Fruit fly (Drosophila melanogaster) whole organism, embryonic: ENCODE data around the gene CG6136.

Experiments used
- B-H2 ChIP-seq: fragments of 200-800 bp; sonication (Bioruptor generic); optimal IDR thresholded peaks from 2 replicates; lab custom pipeline; 2018; ENCODE audit warnings: missing biosample characterization, mild to moderate bottlenecking, missing genetic modification characterization
- CG10267 ChIP-seq: fragments of 200-800 bp; sonication (Bioruptor generic); optimal IDR thresholded peaks from 2 replicates; lab custom pipeline; 2018; ENCODE audit warnings: missing biosample characterization, mild to moderate bottlenecking, missing genetic modification characterization, moderate library complexity
- CG10431 ChIP-seq: fragments of 200-800 bp; sonication (Bioruptor generic); optimal IDR thresholded peaks from 3 replicates; lab custom pipeline; 2018; ENCODE audit warnings: missing biosample characterization, mild to moderate bottlenecking, missing genetic modification characterization
- CG11560 ChIP-seq: fragments of 200-800 bp; sonication (Bioruptor generic); IDR thresholded peaks from 3 replicates; pipeline ENCODE4 v1.3.6; 2022; ENCODE audit warnings: missing biosample characterization, missing genetic modification characterization
- CG12219 ChIP-seq: fragments of 200-800 bp; sonication (Bioruptor generic); optimal IDR thresholded peaks from 3 replicates; lab custom pipeline; 2018; ENCODE audit warnings: missing biosample characterization, mild to moderate bottlenecking, missing genetic modification characterization
- CG12299 ChIP-seq: fragments of 200-800 bp; sonication (Bioruptor generic); optimal IDR thresholded peaks from 2 replicates; lab custom pipeline; 2018; ENCODE audit warnings: missing biosample characterization, mild to moderate bottlenecking, missing genetic modification characterization
- CG12744 ChIP-seq: fragments of 200-800 bp; sonication (Bioruptor generic); optimal IDR thresholded peaks from 2 replicates; lab custom pipeline; 2016; ENCODE audit warnings: missing biosample characterization, missing genetic modification characterization
- CG13296 ChIP-seq: fragments of 200-800 bp; sonication (Bioruptor generic); optimal IDR thresholded peaks from 3 replicates; lab custom pipeline; 2018; ENCODE audit warnings: missing biosample characterization, mild to moderate bottlenecking, missing genetic modification characterization
- CG14441 ChIP-seq: fragments of 200-800 bp; sonication (Bioruptor generic); IDR thresholded peaks from 2 replicates; pipeline ENCODE4 v1.3.6; 2022; ENCODE audit warnings: missing biosample characterization, missing genetic modification characterization
- CG1603 ChIP-seq: fragments of 200-800 bp; sonication (Bioruptor generic); optimal IDR thresholded peaks from 2 replicates; lab custom pipeline; 2019; ENCODE audit warnings: missing biosample characterization, mild to moderate bottlenecking, missing genetic modification characterization, moderate library complexity
- CG31365 ChIP-seq: fragments of 200-800 bp; sonication (Bioruptor generic); optimal IDR thresholded peaks from 2 replicates; lab custom pipeline; 2018; ENCODE audit warnings: missing biosample characterization, mild to moderate bottlenecking, missing genetic modification characterization
- CG32772 ChIP-seq: fragments of 200-800 bp; sonication (Bioruptor generic); IDR thresholded peaks from 2 replicates; pipeline ENCODE4 v1.3.6; 2022; ENCODE audit warnings: missing biosample characterization, missing genetic modification characterization
- CG33557 ChIP-seq: fragments of 200-800 bp; sonication (Bioruptor generic); optimal IDR thresholded peaks from 2 replicates; lab custom pipeline; 2019; ENCODE audit warnings: missing biosample characterization, mild to moderate bottlenecking, missing genetic modification characterization, moderate library complexity
- CG43689 ChIP-seq: fragments of 200-800 bp; sonication (Bioruptor generic); IDR thresholded peaks from 2 replicates; pipeline ENCODE4 v1.3.6; 2022; ENCODE audit warnings: missing biosample characterization, missing genetic modification characterization
- CG7271 ChIP-seq: fragments of 200-800 bp; sonication (Bioruptor generic); optimal IDR thresholded peaks from 2 replicates; lab custom pipeline; 2018; ENCODE audit warnings: missing biosample characterization, mild to moderate bottlenecking, missing genetic modification characterization, moderate library complexity
- CG9437 ChIP-seq: fragments of 200-800 bp; sonication (Bioruptor generic); optimal IDR thresholded peaks from 2 replicates; lab custom pipeline; 2018; ENCODE audit warnings: missing biosample characterization, mild to moderate bottlenecking, missing genetic modification characterization
- CG9932 ChIP-seq: fragments of 200-800 bp; sonication (Bioruptor generic); IDR thresholded peaks from 2 replicates; pipeline ENCODE4 v1.3.6; 2022; ENCODE audit warnings: missing biosample characterization, missing genetic modification characterization
- Camta ChIP-seq: fragments of 200-800 bp; sonication (Bioruptor generic); optimal IDR thresholded peaks from 2 replicates; lab custom pipeline; 2016; ENCODE audit warnings: missing biosample characterization, missing genetic modification characterization
- CoRest ChIP-seq: fragments of 200-800 bp; sonication (Bioruptor generic); optimal IDR thresholded peaks from 3 replicates; lab custom pipeline; 2018; ENCODE audit warnings: missing biosample characterization, mild to moderate bottlenecking, missing genetic modification characterization, moderate library complexity
- D ChIP-seq, 2 experiments: fragments of 200-800 bp in 1 of 2; fragments of >200 bp in 1 of 2; sonication (Bioruptor generic) in 1 of 2; optimal IDR thresholded peaks; 2 replicates in 1 of 2; 3 replicates in 1 of 2; lab custom pipeline; 2017; ENCODE audit warnings: mild to moderate bottlenecking in 1 of 2, missing biosample characterization in 1 of 2, missing genetic modification characterization in 1 of 2, missing genetic modification reagents in 1 of 2
- Dip2 ChIP-seq: fragments of 200-800 bp; sonication (Bioruptor generic); IDR thresholded peaks from 2 replicates; pipeline ENCODE4 v1.3.6; 2022; ENCODE audit warnings: missing biosample characterization, missing genetic modification characterization
- Hmx ChIP-seq: fragments of 200-800 bp; sonication (Bioruptor generic); optimal IDR thresholded peaks from 2 replicates; lab custom pipeline; 2016; ENCODE audit warnings: missing biosample characterization, missing genetic modification characterization
- NFAT ChIP-seq: fragments of 200-800 bp; sonication (Bioruptor generic); IDR thresholded peaks from 2 replicates; pipeline ENCODE4 v1.3.6; 2022; ENCODE audit warnings: missing biosample characterization, missing genetic modification characterization
- Six4 ChIP-seq: fragments of 200-800 bp; sonication (Bioruptor generic); optimal IDR thresholded peaks from 2 replicates; lab custom pipeline; 2016; ENCODE audit warnings: missing biosample characterization, missing genetic modification characterization
- Sox102F ChIP-seq: fragments of 200-800 bp; sonication (Bioruptor generic); optimal IDR thresholded peaks from 2 replicates; lab custom pipeline; 2018; ENCODE audit warnings: missing biosample characterization, mild to moderate bottlenecking, missing genetic modification characterization, moderate library complexity
- Vsx1 ChIP-seq: fragments of 200-800 bp; sonication (Bioruptor generic); optimal IDR thresholded peaks from 2 replicates; lab custom pipeline; 2017; ENCODE audit warnings: missing biosample characterization, mild to moderate bottlenecking, missing genetic modification characterization, missing genetic modification reagents
- YL-1 ChIP-seq: fragments of 200-800 bp; sonication (Bioruptor generic); optimal IDR thresholded peaks from 3 replicates; lab custom pipeline; 2017; ENCODE audit warnings: missing biosample characterization, mild to moderate bottlenecking, missing genetic modification characterization
- ap ChIP-seq: fragments of 200-800 bp; sonication (Bioruptor generic); IDR thresholded peaks from 2 replicates; pipeline ENCODE4 v1.3.6; 2022; ENCODE audit warnings: missing biosample characterization, missing genetic modification characterization
- bbx ChIP-seq: fragments of 200-800 bp; sonication (Bioruptor generic); IDR thresholded peaks from 2 replicates; pipeline ENCODE4 v1.3.6; 2022; ENCODE audit warnings: missing biosample characterization, missing genetic modification characterization; ENCODE audit not compliant: partially characterized antibody
- bsh ChIP-seq, 2 experiments: fragments of 200-800 bp; sonication (Bioruptor generic); optimal IDR thresholded peaks; 2 replicates each; lab custom pipeline; 2017 to 2018; ENCODE audit warnings: mild to moderate bottlenecking in 2 of 2, missing biosample characterization in 2 of 2, missing genetic modification characterization in 2 of 2, moderate library complexity in 1 of 2
- cato ChIP-seq: fragments of 200-800 bp; sonication (Bioruptor generic); optimal IDR thresholded peaks from 2 replicates; lab custom pipeline; 2016; ENCODE audit warnings: missing biosample characterization, missing genetic modification characterization, borderline replicate concordance
- crc ChIP-seq: fragments of 200-800 bp; sonication (Bioruptor generic); optimal IDR thresholded peaks from 2 replicates; lab custom pipeline; 2016; ENCODE audit warnings: missing biosample characterization, missing genetic modification characterization
- crp ChIP-seq, 2 experiments: fragments of 200-800 bp; sonication (Bioruptor generic); optimal IDR thresholded peaks; 2 replicates in 1 of 2; 3 replicates in 1 of 2; lab custom pipeline; 2017; ENCODE audit warnings: missing biosample characterization in 2 of 2, missing genetic modification characterization in 2 of 2, mild to moderate bottlenecking in 1 of 2, moderate library complexity in 1 of 2
- da ChIP-seq: fragments of 200-800 bp; sonication (Bioruptor generic); optimal IDR thresholded peaks from 2 replicates; lab custom pipeline; 2016; ENCODE audit warnings: missing biosample characterization, missing genetic modification characterization
- ems ChIP-seq: fragments of 200-800 bp; sonication (Bioruptor generic); optimal IDR thresholded peaks from 3 replicates; lab custom pipeline; 2016; ENCODE audit warnings: missing biosample characterization, missing genetic modification characterization
- fd102C ChIP-seq: fragments of 200-800 bp; sonication (Bioruptor generic); optimal IDR thresholded peaks from 2 replicates; lab custom pipeline; 2018; ENCODE audit warnings: missing biosample characterization, mild to moderate bottlenecking, missing genetic modification characterization, moderate library complexity
- hth ChIP-seq: fragments of >200 bp; optimal IDR thresholded peaks from 2 replicates; lab custom pipeline; 2017; ENCODE audit warnings: inconsistent platforms
- jumu ChIP-seq: fragments of 200-800 bp; sonication (Bioruptor generic); optimal IDR thresholded peaks from 3 replicates; lab custom pipeline; 2016; ENCODE audit warnings: missing biosample characterization, missing genetic modification characterization
- klu ChIP-seq: fragments of 200-800 bp; sonication (Bioruptor generic); IDR thresholded peaks from 2 replicates; pipeline ENCODE4 v1.3.6; 2022; ENCODE audit warnings: missing biosample characterization, missing genetic modification characterization
- p53 ChIP-seq: fragments of 200-800 bp; sonication (Bioruptor generic); optimal IDR thresholded peaks from 2 replicates; lab custom pipeline; 2016; ENCODE audit warnings: missing biosample characterization, missing genetic modification characterization
- pita ChIP-seq: fragments of 200-800 bp; sonication (Bioruptor generic); optimal IDR thresholded peaks from 2 replicates; lab custom pipeline; 2017; ENCODE audit warnings: missing biosample characterization, mild to moderate bottlenecking, missing genetic modification characterization
- repo ChIP-seq: fragments of 200-800 bp; sonication (Bioruptor generic); optimal IDR thresholded peaks from 2 replicates; lab custom pipeline; 2016; ENCODE audit warnings: missing biosample characterization, missing genetic modification characterization
- rib ChIP-seq: fragments of 200-800 bp; sonication (Bioruptor generic); IDR thresholded peaks from 2 replicates; pipeline ENCODE4 v1.3.6; 2022; ENCODE audit warnings: missing biosample characterization, missing genetic modification characterization
- ro ChIP-seq: fragments of 200-800 bp; sonication (Bioruptor generic); IDR thresholded peaks from 2 replicates; pipeline ENCODE4 v1.3.6; 2022; ENCODE audit warnings: missing biosample characterization, missing genetic modification characterization
- sens ChIP-seq: fragments of 200-800 bp; sonication (Bioruptor generic); peaks from one replicate; lab custom pipeline; 2016; ENCODE audit warnings: missing biosample characterization, missing genetic modification characterization
- sima ChIP-seq: fragments of 200-800 bp; sonication (Bioruptor generic); optimal IDR thresholded peaks from 2 replicates; lab custom pipeline; 2016; ENCODE audit warnings: missing biosample characterization, missing genetic modification characterization
- sisA ChIP-seq: fragments of 200-800 bp; sonication (Bioruptor generic); IDR thresholded peaks from 2 replicates; pipeline ENCODE4 v1.3.6; 2022; ENCODE audit warnings: missing biosample characterization, missing genetic modification characterization
- slbo ChIP-seq: fragments of 200-800 bp; sonication (Bioruptor generic); IDR thresholded peaks from 2 replicates; pipeline ENCODE4 v1.3.6; 2022; ENCODE audit warnings: missing biosample characterization, missing genetic modification characterization
- slou ChIP-seq: fragments of 200-800 bp; sonication (Bioruptor generic); optimal IDR thresholded peaks from 3 replicates; lab custom pipeline; 2016; ENCODE audit warnings: missing biosample characterization, missing genetic modification characterization
- wor ChIP-seq: fragments of 200-800 bp; sonication (Bioruptor generic); IDR thresholded peaks from 2 replicates; pipeline ENCODE4 v1.3.6; 2022; ENCODE audit warnings: missing biosample characterization, missing genetic modification characterization

CG6136 gene

dm6 chr3R:15342926-15343685, 28.9 kb downstream of the CG6136 start, which contains the start of gene Nagk (continued):
- no peak for TF ChIP-seq CG7271 (tag; lab: Kevin White, UChicago)
- no peak for TF ChIP-seq D (optimal IDR thresholded peaks at IDR 0.05; lab: Kevin White, UChicago)
- peak; percentile 62 for TF ChIP-seq D (GFP tag; optimal IDR thresholded peaks at IDR 0.05; lab: Kevin White, UChicago)
- no peak for TF ChIP-seq CG12299 (tag; lab: Kevin White, UChicago)
- TF ChIP-seq CG11560 (tag; lab: Robert Waterston, UW) = no peak
- no peak for TF ChIP-seq CG12219 (GFP tag; lab: Kevin White, UChicago)
- TF ChIP-seq jumu (GFP tag; lab: Kevin White, UChicago) = no peak
- peak; percentile 56 for TF ChIP-seq Six4
- TF ChIP-seq hth = no peak
- no peak for TF ChIP-seq fd102C (GFP tag; lab: Kevin White, UChicago)
- TF ChIP-seq repo (GFP tag; lab: Kevin White, UChicago) = no peak
- no peak for TF ChIP-seq klu (GFP tag; lab: Robert Waterston, UW)
- TF ChIP-seq CG9932 (GFP tag; lab: Robert Waterston, UW) = peak; percentile 32
- TF ChIP-seq Sox102F = peak; percentile 64
- TF ChIP-seq CG12744 (GFP tag; lab: Kevin White, UChicago) = no peak
- TF ChIP-seq slbo = peak; percentile 71
- TF ChIP-seq wor = no peak
- TF ChIP-seq CG33557 (GFP tag; lab: Kevin White, UChicago) = no peak
- TF ChIP-seq sens (GFP tag; lab: Kevin White, UChicago) = peak; percentile 95
- TF ChIP-seq CG32772 (GFP tag; lab: Robert Waterston, UW) = no peak
- no peak for TF ChIP-seq Vsx1 (GFP tag; lab: Kevin White, UChicago)
- no peak for TF ChIP-seq pita
- TF ChIP-seq YL-1 = peak; percentile 16
- TF ChIP-seq CG9437 (GFP tag; lab: Kevin White, UChicago) = peak; percentile 79
- TF ChIP-seq CG1603 (tag; lab: Kevin White, UChicago) = peak; percentile 48
- TF ChIP-seq sisA (GFP tag; lab: Robert Waterston, UW) = 0 out of 2 replicates have a peak, but pooled peaks have one; percentile 30
- TF ChIP-seq slou (GFP tag; lab: Kevin White, UChicago) = peak; percentile 4
- TF ChIP-seq CG10267 (tag; lab: Kevin White, UChicago) = peak; percentile 79
- peak; percentile 41 for TF ChIP-seq cato
- 0 out of 2 replicates have a peak, but pooled peaks have one; percentile 11 for TF ChIP-seq CG43689
- no peak for TF ChIP-seq CG31365 (tag; lab: Kevin White, UChicago)
- TF ChIP-seq Camta (GFP tag; lab: Kevin White, UChicago) = peak; percentile 40
- TF ChIP-seq da (GFP tag; lab: Kevin White, UChicago) = no peak
- no peak for TF ChIP-seq sima (GFP tag; lab: Kevin White, UChicago)
- peak; percentile 40 for TF ChIP-seq CG13296
- peak; percentile 45 for TF ChIP-seq bbx
- no peak for TF ChIP-seq ap (GFP tag; lab: Robert Waterston, UW)
- TF ChIP-seq CG10431 (GFP tag; lab: Kevin White, UChicago) = no peak
- peak; percentile 43 for TF ChIP-seq ems (GFP tag; lab: Kevin White, UChicago)
- peak; percentile 43 for TF ChIP-seq B-H2
- peak; percentile 29 for TF ChIP-seq CG14441 (GFP tag; lab: Robert Waterston, UW)
- no peak for TF ChIP-seq Hmx
- TF ChIP-seq rib (GFP tag; lab: Robert Waterston, UW) = 0 out of 2 replicates have a peak, but pooled peaks have one; percentile 22
- peak; percentile 77 for TF ChIP-seq CoRest (tag; lab: Kevin White, UChicago)
- no peak for TF ChIP-seq Dip2 (GFP tag; lab: Robert Waterston, UW)
- TF ChIP-seq crp (GFP tag; optimal IDR thresholded peaks at IDR 0.05; lab: Kevin White, UChicago) = peak; percentile 1 to 85
- TF ChIP-seq bsh (GFP tag; optimal IDR thresholded peaks at IDR 0.05; lab: Kevin White, UChicago) = peak; percentile 24 to 41
- TF ChIP-seq crc = peak; percentile 12
- TF ChIP-seq NFAT = peak; percentile 58
- TF ChIP-seq ro (GFP tag; lab: Robert Waterston, UW) = no peak
- TF ChIP-seq p53 (GFP tag; lab: Kevin White, UChicago) = no peak
